Fruit fly (Drosophila melanogaster): ENCODE measurements around the gene IFT57.

Gene IFT57

dm6 chr2L:3580668-3581172, 50.1 kb downstream of the IFT57 start, which contains the start of gene sob (continued):
- TF ChIP-seq chn (GFP tag; optimal IDR thresholded peaks at IDR 0.05): peak; percentile 50
- no peak for TF ChIP-seq fd3F (GFP tag; optimal IDR thresholded peaks at IDR 0.05)
- peak; percentile 19 for TF ChIP-seq CG3281 (GFP tag; optimal IDR thresholded peaks at IDR 0.05)
- TF ChIP-seq slbo (GFP tag; IDR thresholded peaks at IDR 0.05): no peak
- TF ChIP-seq CG3995 (GFP tag; optimal IDR thresholded peaks at IDR 0.05): no peak
- TF ChIP-seq ems (GFP tag; optimal IDR thresholded peaks at IDR 0.05): no peak
- no peak for TF ChIP-seq nmo (GFP tag; optimal IDR thresholded peaks at IDR 0.05)
- TF ChIP-seq zen (tag; optimal IDR thresholded peaks at IDR 0.05): peak; percentile 12
- TF ChIP-seq salm (tag; optimal IDR thresholded peaks at IDR 0.05): no peak
- TF ChIP-seq z (GFP tag; IDR thresholded peaks at IDR 0.05): peak; percentile 95
- peak; percentile 53 for TF ChIP-seq mirr (GFP tag; optimal IDR thresholded peaks at IDR 0.05)
- no peak for TF ChIP-seq CG1024 (GFP tag; IDR thresholded peaks at IDR 0.05)
- TF ChIP-seq Ets65A (GFP tag): peak; percentile 59
- peak; percentile 1 for TF ChIP-seq PHDP (tag; optimal IDR thresholded peaks at IDR 0.05)
- 0 out of 2 replicates have a peak, but pooled peaks have one; percentile 24 for TF ChIP-seq CG42726 (GFP tag; IDR thresholded peaks at IDR 0.05; ENCODE audit: partially characterized antibody)
- no peak for TF ChIP-seq CG7839 (tag; optimal IDR thresholded peaks at IDR 0.05)
- peak; percentile 17; the same call in 1 of the 2 replicates for TF ChIP-seq Nf-YA (GFP tag; IDR thresholded peaks at IDR 0.05)
- TF ChIP-seq sim (GFP tag; IDR thresholded peaks at IDR 0.05): no peak
- TF ChIP-seq prd (optimal IDR thresholded peaks at IDR 0.05): no peak
- no peak for TF ChIP-seq prd (GFP tag; IDR thresholded peaks at IDR 0.05)
- TF ChIP-seq kah (GFP tag; optimal IDR thresholded peaks at IDR 0.05): peak; percentile 55
- TF ChIP-seq btn (GFP tag; optimal IDR thresholded peaks at IDR 0.05): no peak
- TF ChIP-seq HLH3B (GFP tag; IDR thresholded peaks at IDR 0.05): peak; percentile 37; the same call in 1 of the 2 replicates
- no peak for TF ChIP-seq CG12071 (GFP tag; optimal IDR thresholded peaks at IDR 0.05)
- TF ChIP-seq CG2120 (GFP tag; optimal IDR thresholded peaks at IDR 0.05): no peak
- no peak for TF ChIP-seq Dfd (GFP tag; optimal IDR thresholded peaks at IDR 0.05)
- TF ChIP-seq CG30431 (GFP tag; optimal IDR thresholded peaks at IDR 0.05): no peak
- no peak for TF ChIP-seq CkIIα-i1 (GFP tag; IDR thresholded peaks at IDR 0.05)
- TF ChIP-seq fu2 (GFP tag; optimal IDR thresholded peaks at IDR 0.05): no peak
- no peak for TF ChIP-seq Hr78 (GFP tag; optimal IDR thresholded peaks at IDR 0.05)
- no peak for TF ChIP-seq amos (GFP tag; IDR thresholded peaks at IDR 0.05; ENCODE audit: partially characterized antibody)
- TF ChIP-seq Antp (GFP tag; optimal IDR thresholded peaks at IDR 0.05): no peak
- TF ChIP-seq sima (GFP tag; optimal IDR thresholded peaks at IDR 0.05): no peak
- TF ChIP-seq CG32767 (GFP tag; IDR thresholded peaks at IDR 0.05): peak; percentile 17; the same call in 1 of the 2 replicates
- no peak for TF ChIP-seq eyg (GFP tag; optimal IDR thresholded peaks at IDR 0.05)
- TF ChIP-seq nom (GFP tag; optimal IDR thresholded peaks at IDR 0.05): peak; percentile 57
- no peak for TF ChIP-seq Rx (GFP tag; IDR thresholded peaks at IDR 0.05)
- TF ChIP-seq ara (GFP tag; IDR thresholded peaks at IDR 0.05): peak; percentile 54
- no peak for TF ChIP-seq Atf3 (GFP tag; optimal IDR thresholded peaks at IDR 0.05)
- peak; percentile 69 for TF ChIP-seq kni (GFP tag; optimal IDR thresholded peaks at IDR 0.05)
- no peak for TF ChIP-seq ATbp (GFP tag; optimal IDR thresholded peaks at IDR 0.05)
- TF ChIP-seq Dref (GFP tag; IDR thresholded peaks at IDR 0.05): no peak
- TF ChIP-seq zfh1 (GFP tag; IDR thresholded peaks at IDR 0.05): 0 out of 3 replicates have a peak, but pooled peaks have one; percentile 35
- TF ChIP-seq trem (tag; optimal IDR thresholded peaks at IDR 0.05): no peak
- TF ChIP-seq tup (GFP tag; optimal IDR thresholded peaks at IDR 0.05): no peak
- TF ChIP-seq Trl (optimal IDR thresholded peaks at IDR 0.05): peak; percentile 96 to 100
- TF ChIP-seq Trl (GFP tag; optimal IDR thresholded peaks at IDR 0.05): peak; percentile 62
- no peak for TF ChIP-seq Lhr (GFP tag; optimal IDR thresholded peaks at IDR 0.05)
- 0 out of 2 replicates have a peak, but pooled peaks have one; percentile 15 for TF ChIP-seq CG17328 (GFP tag; IDR thresholded peaks at IDR 0.05)
- TF ChIP-seq CG6272 (GFP tag; IDR thresholded peaks at IDR 0.05): no peak
- TF ChIP-seq ind (GFP tag; optimal IDR thresholded peaks at IDR 0.05): no peak
- no peak for TF ChIP-seq Dp (GFP tag; optimal IDR thresholded peaks at IDR 0.05)
